Worm (Caenorhabditis elegans) whole organism, young adult: Measurements from ENCODE around the gene F29A7.8.

Source experiments
- F39B2.1 ChIP-seq: fragments of 200-800 bp; sonication (Bioruptor generic); IDR thresholded peaks from 2 replicates; pipeline ENCODE4 v1.3.6; 2022; ENCODE audit warnings: missing genetic modification reagents, missing genetic modification characterization, missing compliant biosample characterization
- K11D2.4 ChIP-seq: fragments of 200-800 bp; sonication (Bioruptor generic); IDR thresholded peaks from 2 replicates; pipeline ENCODE4 v1.3.6; 2022; ENCODE audit warnings: missing genetic modification reagents, missing genetic modification characterization, missing compliant biosample characterization
- ama-1 ChIP-seq, 3 experiments: fragments of 150-350 bp in 1 of 3; sonication (generic microtip) in 2 of 3; optimal IDR thresholded peaks; 2 replicates each; lab custom pipeline; 2014 to 2018; ENCODE audit warnings: missing biosample characterization in 2 of 3, missing genetic modification characterization in 2 of 3, missing genetic modification reagents in 2 of 3
- ceh-27 ChIP-seq: fragments of 200-800 bp; sonication (Bioruptor generic); optimal IDR thresholded peaks from 2 replicates; lab custom pipeline; 2018; ENCODE audit warnings: mild to moderate bottlenecking, missing genetic modification characterization, moderate library complexity, missing compliant biosample characterization
- pha-4 ChIP-seq: fragments of 150-350 bp; sonication (generic microtip); optimal IDR thresholded peaks from 2 replicates; lab custom pipeline; 2014; ENCODE audit warnings: missing biosample characterization, missing genetic modification reagents, missing genetic modification characterization
- sea-2 ChIP-seq: fragments of 200-800 bp; sonication (Bioruptor generic); IDR thresholded peaks from 2 replicates; pipeline ENCODE4 v1.3.6; 2022; ENCODE audit warnings: missing genetic modification characterization, missing compliant biosample characterization
- unc-130 ChIP-seq: sonication (generic microtip); optimal IDR thresholded peaks from 2 replicates; lab custom pipeline; 2016; ENCODE audit warnings: missing genetic modification reagents, missing genetic modification characterization, missing compliant biosample characterization
- unc-62 ChIP-seq: fragments of 150-350 bp; optimal IDR thresholded peaks from 2 replicates; lab custom pipeline; 2014; ENCODE audit warnings: missing biosample characterization, missing genetic modification reagents, missing genetic modification characterization
- zfh-2 ChIP-seq: fragments of 200-800 bp; sonication (Bioruptor generic); conservative IDR thresholded peaks from 2 replicates; pipeline ENCODE4 v1.3.6; 2022; ENCODE audit warnings: missing genetic modification reagents, missing genetic modification characterization, missing compliant biosample characterization

ce11 chrII:2752999-2753398 lies 4.9 kb downstream of the F29A7.8 start, which contains the start of gene F29A7.3:
- TF ChIP-seq K11D2.4 (no peak), unc-62 (GFP tag; lab: Kevin White, UChicago) (no peak), ama-1 (optimal IDR thresholded peaks at IDR 0.05; lab: Kevin White, UChicago) (no peak), ama-1 (GFP tag; optimal IDR thresholded peaks at IDR 0.05; lab: Kevin White, UChicago) (no peak), ceh-27 (no peak), zfh-2 (GFP tag; lab: Robert Waterston, UW) (no peak), pha-4 (no peak), F39B2.1 (GFP tag; lab: Robert Waterston, UW) (no peak), unc-130 (GFP tag; lab: Kevin White, UChicago) (no peak), sea-2 (no peak)
